Worm (Caenorhabditis elegans): ENCODE results near the gene trmt-10A.
"Not testable (repeated sequence)": the region's sequence is repeated elsewhere in the genome, so short reads cannot be mapped to it uniquely, and the experiment has no call there.

Gene trmt-10A

ce11 chrIV:9893649-9894048 is 38.4 kb downstream of the trmt-10A start, which contains the start of gene sss-1:
Gene sss-1 (minus strand): TSS chrIV:9893749.
- not testable (repeated sequence) for TF ChIP-seq ceh-43 (GFP tag; optimal IDR thresholded peaks at IDR 0.05); elt-3 (tag; optimal IDR thresholded peaks at IDR 0.05); bed-3 (GFP tag; optimal IDR thresholded peaks at IDR 0.05)

DNA sequence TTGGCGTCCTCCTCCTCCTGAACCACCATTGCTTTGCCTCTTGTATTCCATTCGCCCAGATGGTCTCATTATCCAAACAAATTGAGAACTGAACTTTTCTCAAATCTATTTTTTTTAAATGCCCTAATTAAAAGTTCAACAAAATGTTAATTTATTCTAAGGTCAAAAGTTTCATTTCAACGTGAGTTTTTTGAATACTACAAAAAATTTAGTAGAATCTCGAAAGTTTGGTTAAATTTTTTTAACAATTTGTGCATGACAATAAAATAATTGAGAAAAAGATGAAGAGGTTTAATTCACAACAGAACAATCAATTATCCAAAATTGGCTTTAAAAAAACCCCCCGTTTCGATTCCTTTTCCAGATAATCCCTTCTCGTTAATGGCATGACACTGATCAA is 40.1 kb downstream of the trmt-10A start, which contains the start of gene F32B6.4:
TSS of gene F32B6.4 (minus strand) at position 101 of the 400 bp plus-strand sequence.
- TF ChIP-seq lin-13 (tag; optimal IDR thresholded peaks at IDR 0.05), result no peak
- TF ChIP-seq nhr-76 (tag; optimal IDR thresholded peaks at IDR 0.05), result no peak
- TF ChIP-seq mab-5 (tag; optimal IDR thresholded peaks at IDR 0.05), result no peak
- TF ChIP-seq mls-2 (tag; optimal IDR thresholded peaks at IDR 0.05), result no peak

- TF ChIP-seq hlh-1 (tag; optimal IDR thresholded peaks at IDR 0.05), result no peak
- TF ChIP-seq cnd-1 (tag; optimal IDR thresholded peaks at IDR 0.05), result no peak
- TF ChIP-seq sem-2 (GFP tag; optimal IDR thresholded peaks at IDR 0.05), result no peak
- TF ChIP-seq nhr-12 (tag; optimal IDR thresholded peaks at IDR 0.05), result no peak
- no peak for TF ChIP-seq ham-2 (GFP tag; optimal IDR thresholded peaks at IDR 0.05)
- no peak for TF ChIP-seq mls-2 (tag; optimal IDR thresholded peaks at IDR 0.05)
- TF ChIP-seq mep-1 (tag; optimal IDR thresholded peaks at IDR 0.05), result no peak
- no peak for TF ChIP-seq ces-1 (GFP tag; optimal IDR thresholded peaks at IDR 0.05)
- no peak for TF ChIP-seq blmp-1 (tag; optimal IDR thresholded peaks at IDR 0.05)
- TF ChIP-seq nhr-2 (tag; optimal IDR thresholded peaks at IDR 0.05), result no peak
- TF ChIP-seq bed-3 (GFP tag; optimal IDR thresholded peaks at IDR 0.05), result no peak
- no peak for TF ChIP-seq tbx-8 (GFP tag; optimal IDR thresholded peaks at IDR 0.05)
- no peak for TF ChIP-seq elt-3 (tag; optimal IDR thresholded peaks at IDR 0.05)
- no peak for TF ChIP-seq ceh-39 (tag; optimal IDR thresholded peaks at IDR 0.05)
- no peak for TF ChIP-seq lin-13 (tag; optimal IDR thresholded peaks at IDR 0.05)
- TF ChIP-seq flh-1 (GFP tag; optimal IDR thresholded peaks at IDR 0.05), result no peak
- TF ChIP-seq unc-120 (tag; optimal IDR thresholded peaks at IDR 0.05; ENCODE audit: poor library complexity, severe bottlenecking), result no peak
- no peak for TF ChIP-seq zip-8 (tag; optimal IDR thresholded peaks at IDR 0.05)
Measured at ce11 chrIV:9889857-9890256, 42.2 kb downstream of the trmt-10A start, which contains the start of gene ttbk-3. Gene ttbk-3 (minus strand): TSS chrIV:9889957.

- TF ChIP-seq mep-1 (tag; optimal IDR thresholded peaks at IDR 0.05), result peak; percentile 46
- no peak for TF ChIP-seq tbx-8 (GFP tag; optimal IDR thresholded peaks at IDR 0.05)
- TF ChIP-seq pha-4 (tag; optimal IDR thresholded peaks at IDR 0.05), result peak; percentile 36
- TF ChIP-seq ces-1 (GFP tag; optimal IDR thresholded peaks at IDR 0.05), result peak; percentile 87
Measured at ce11 chrIV:9884257-9884656, 47.8 kb downstream of the trmt-10A start, which contains the start of the genes prp-18 and mccc-1. Gene prp-18 (minus strand): TSS chrIV:9884383. Gene mccc-1 (plus strand): TSS chrIV:9884570.

All from whole organism, mixed stage, embryonic.